Fruit fly (Drosophila melanogaster): Measurements from ENCODE around the gene CG9915.
A peak's percentile ranks its signal among the peaks of the same experiment; 100 is the strongest.

CG9915 gene

DNA sequence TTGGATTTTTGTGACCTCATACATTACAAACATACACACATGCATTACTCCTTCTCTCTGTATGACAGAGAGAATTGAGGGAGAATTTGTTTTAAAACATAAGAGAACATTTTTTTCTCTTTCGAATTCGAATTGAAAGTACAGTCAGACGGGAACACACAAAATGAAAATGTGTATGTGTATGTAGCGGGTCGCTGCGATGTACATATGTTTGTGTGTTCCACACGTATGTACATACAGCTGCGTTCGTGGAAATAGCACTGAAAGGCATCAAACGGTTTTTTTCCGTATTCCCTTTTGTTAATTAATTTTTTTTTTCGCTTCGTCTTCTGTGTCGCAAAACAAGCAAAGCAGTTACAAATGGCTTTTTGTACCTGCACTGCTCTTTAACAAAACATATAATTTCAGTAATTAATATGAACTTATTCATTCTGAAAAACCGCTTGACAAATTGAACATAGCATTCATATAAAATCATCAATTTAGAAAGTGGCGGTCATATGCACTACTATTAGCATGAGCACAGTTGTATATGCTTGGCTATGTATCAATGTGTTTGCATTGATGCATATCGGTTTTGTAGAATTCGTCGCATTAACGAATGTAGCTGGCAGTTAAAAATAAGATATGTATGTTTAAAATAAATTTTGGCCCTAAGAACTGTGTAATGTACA lies 19.8 kb upstream of the CG9915 start (continued):
- TF ChIP-seq CG11560 (tag; IDR thresholded peaks at IDR 0.05) (no peak; the same call in 1 of the 3 replicates), ttk (GFP tag; IDR thresholded peaks at IDR 0.05) (peak; percentile 90), sd (tag; optimal IDR thresholded peaks at IDR 0.05) (peak; percentile 90), Dbx (GFP tag; IDR thresholded peaks at IDR 0.05) (peak; percentile 90; the same call in 2 of the 3 replicates), CG3726 (GFP tag; IDR thresholded peaks at IDR 0.05) (no peak; the same call in 2 of the 3 replicates), CG18262 (tag; optimal IDR thresholded peaks at IDR 0.05) (peak; percentile 98), slbo (GFP tag; IDR thresholded peaks at IDR 0.05) (peak; percentile 90), CG6175 (GFP tag; IDR thresholded peaks at IDR 0.05) (peak; percentile 78; the same call in 2 of the 3 replicates), PHDP (tag; optimal IDR thresholded peaks at IDR 0.05) (peak; percentile 96), en (GFP tag; optimal IDR thresholded peaks at IDR 0.05) (peak; percentile 91), CTCF (GFP tag; optimal IDR thresholded peaks at IDR 0.05) (peak; percentile 67), CG7987 (GFP tag; optimal IDR thresholded peaks at IDR 0.05) (peak; percentile 92), CG3995 (GFP tag; optimal IDR thresholded peaks at IDR 0.05) (peak; percentile 69), pb (GFP tag; optimal IDR thresholded peaks at IDR 0.05) (peak; percentile 92), CG13424 (tag; optimal IDR thresholded peaks at IDR 0.05) (peak; percentile 98), D19A (tag; optimal IDR thresholded peaks at IDR 0.05) (peak; percentile 95), bbx (GFP tag; IDR thresholded peaks at IDR 0.05; ENCODE audit: partially characterized antibody) (no peak), usp (GFP tag; optimal IDR thresholded peaks at IDR 0.05) (no peak), her (GFP tag; optimal IDR thresholded peaks at IDR 0.05) (peak; percentile 91), CG6813 (GFP tag; optimal IDR thresholded peaks at IDR 0.05) (peak; percentile 95), row (GFP tag; IDR thresholded peaks at IDR 0.05) (peak; percentile 95), cwo (GFP tag; optimal IDR thresholded peaks at IDR 0.05) (peak; percentile 94), CG32767 (GFP tag; IDR thresholded peaks at IDR 0.05) (peak; percentile 91), stwl (tag; optimal IDR thresholded peaks at IDR 0.05) (peak; percentile 46), Dip2 (GFP tag; IDR thresholded peaks at IDR 0.05) (no peak; the same call in 1 of the 2 replicates), Nf-YA (GFP tag; IDR thresholded peaks at IDR 0.05) (peak; percentile 86), CG7928 (GFP tag; optimal IDR thresholded peaks at IDR 0.05) (peak; percentile 74), CG8281 (tag; optimal IDR thresholded peaks at IDR 0.05) (peak; percentile 91), disco-r (GFP tag; optimal IDR thresholded peaks at IDR 0.05) (peak; percentile 93), CG10274 (GFP tag; optimal IDR thresholded peaks at IDR 0.05) (peak; percentile 89), CG12744 (GFP tag; optimal IDR thresholded peaks at IDR 0.05) (peak; percentile 91), Trl (optimal IDR thresholded peaks at IDR 0.05) (peak; percentile 71 to 84), Trl (GFP tag; optimal IDR thresholded peaks at IDR 0.05) (peak; percentile 95), vfl (GFP tag; optimal IDR thresholded peaks at IDR 0.05) (peak; percentile 93), seq (GFP tag; IDR thresholded peaks at IDR 0.05) (peak; percentile 93), br (optimal IDR thresholded peaks at IDR 0.05) (no peak), TFAM (GFP tag; optimal IDR thresholded peaks at IDR 0.05) (peak; percentile 75), CG1233 (GFP tag; optimal IDR thresholded peaks at IDR 0.05) (peak; percentile 97), ci (GFP tag; IDR thresholded peaks at IDR 0.05) (peak; percentile 88), CG2889 (GFP tag; IDR thresholded peaks at IDR 0.05) (peak; percentile 80), chif (GFP tag; optimal IDR thresholded peaks at IDR 0.05) (peak; percentile 93 to 95), CG16815 (GFP tag; optimal IDR thresholded peaks at IDR 0.05) (peak; percentile 93), crol (GFP tag; IDR thresholded peaks at IDR 0.05) (peak; percentile 49; the same call in 1 of the 2 replicates), mld (GFP tag; IDR thresholded peaks at IDR 0.05; ENCODE audit: partially characterized antibody) (no peak), CG7745 (tag; optimal IDR thresholded peaks at IDR 0.05) (peak; percentile 27), zf30C (GFP tag; optimal IDR thresholded peaks at IDR 0.05) (peak; percentile 18), CG12391 (tag; optimal IDR thresholded peaks at IDR 0.05) (peak; percentile 97), Dip3 (GFP tag; optimal IDR thresholded peaks at IDR 0.05) (peak; percentile 96), CG8478 (optimal IDR thresholded peaks at IDR 0.05) (no peak), CG7556 (GFP tag; optimal IDR thresholded peaks at IDR 0.05) (peak; percentile 99), CG9932 (GFP tag; IDR thresholded peaks at IDR 0.05) (peak; percentile 88), gfzf (GFP tag; optimal IDR thresholded peaks at IDR 0.05) (no peak)

Data from whole organism, embryonic.